Worm (Caenorhabditis elegans) whole organism, L1 larva: ENCODE results near the gene F38B6.3.

Source experiments
- C16A3.4 ChIP-seq: fragments of 150-350 bp; optimal IDR thresholded peaks from 2 replicates; lab custom pipeline; 2014; ENCODE audit warnings: missing biosample characterization, missing genetic modification characterization
- C34B4.2 ChIP-seq: sonication (generic microtip); optimal IDR thresholded peaks from 2 replicates; lab custom pipeline; 2017; ENCODE audit warnings: mild to moderate bottlenecking, missing genetic modification characterization, missing compliant biosample characterization
- F16B12.6 ChIP-seq: fragments of 150-350 bp; optimal IDR thresholded peaks from 2 replicates; lab custom pipeline; 2014; ENCODE audit warnings: missing biosample characterization, missing genetic modification characterization
- ama-1 ChIP-seq: fragments of 150-350 bp; optimal IDR thresholded peaks from 2 replicates; lab custom pipeline; 2014
- blmp-1 ChIP-seq: fragments of 150-350 bp; optimal IDR thresholded peaks from 2 replicates; lab custom pipeline; 2014; ENCODE audit warnings: missing biosample characterization, missing genetic modification characterization
- ceh-82 ChIP-seq, 3 experiments: fragments of 150-350 bp in 1 of 3; sonication (generic microtip) in 2 of 3; optimal IDR thresholded peaks; 2 replicates each; lab custom pipeline; 2014 to 2017; ENCODE audit warnings: missing biosample characterization in 3 of 3, missing genetic modification characterization in 3 of 3
- ces-1 ChIP-seq: fragments of 150-350 bp; optimal IDR thresholded peaks from 2 replicates; lab custom pipeline; 2014; ENCODE audit warnings: missing biosample characterization, missing genetic modification reagents, missing genetic modification characterization
- dpl-1 ChIP-seq, 3 experiments: fragments of 150-350 bp in 2 of 3; sonication (generic microtip) in 1 of 3; optimal IDR thresholded peaks; 2 replicates each; lab custom pipeline; 2014 to 2017; ENCODE audit warnings: missing biosample characterization in 3 of 3, missing genetic modification characterization in 3 of 3, missing genetic modification reagents in 3 of 3
- dsc-1 ChIP-seq: sonication (generic microtip); optimal IDR thresholded peaks from 2 replicates; lab custom pipeline; 2016; ENCODE audit warnings: mild to moderate bottlenecking, missing genetic modification characterization, missing compliant biosample characterization
- efl-1 ChIP-seq, 4 experiments: fragments of 150-350 bp; optimal IDR thresholded peaks in 3 of 4; peaks in 1 of 4; 1 replicate in 1 of 4; 2 replicates in 3 of 4; lab custom pipeline; 2014; ENCODE audit warnings: missing biosample characterization in 2 of 4, missing genetic modification characterization in 2 of 4, missing genetic modification reagents in 2 of 4
- egl-13 ChIP-seq: sonication (generic microtip); optimal IDR thresholded peaks from 2 replicates; lab custom pipeline; 2016; ENCODE audit warnings: missing genotype, missing genetic modification reagents, missing genetic modification characterization, missing compliant biosample characterization
- elt-3 ChIP-seq, 6 experiments: fragments of 150-350 bp in 1 of 6; sonication (generic microtip); optimal IDR thresholded peaks; 2 replicates each; lab custom pipeline; 2017 to 2018; ENCODE audit warnings: missing biosample characterization in 6 of 6, missing genetic modification characterization in 6 of 6, inconsistent platforms in 1 of 6
- fkh-10 ChIP-seq: sonication (generic microtip); optimal IDR thresholded peaks from 2 replicates; lab custom pipeline; 2017; ENCODE audit warnings: missing biosample characterization, missing genetic modification reagents, missing genetic modification characterization
- fkh-4 ChIP-seq: sonication (generic microtip); optimal IDR thresholded peaks from 2 replicates; lab custom pipeline; 2016; ENCODE audit warnings: missing compliant biosample characterization, missing genetic modification characterization, borderline replicate concordance
- fkh-8 ChIP-seq: sonication (generic microtip); optimal IDR thresholded peaks from 2 replicates; lab custom pipeline; 2016; ENCODE audit warnings: mild to moderate bottlenecking, missing genetic modification characterization, missing compliant biosample characterization
- grh-1 ChIP-seq: fragments of 200-800 bp; sonication (Bioruptor generic); IDR thresholded peaks from 2 replicates; pipeline ENCODE4 v1.3.6; 2022; ENCODE audit warnings: missing genetic modification reagents, missing genetic modification characterization, missing compliant biosample characterization
- hlh-4 ChIP-seq: sonication (generic microtip); optimal IDR thresholded peaks from 2 replicates; lab custom pipeline; 2016; ENCODE audit warnings: mild to moderate bottlenecking, missing genetic modification characterization, missing compliant biosample characterization
- irx-1 ChIP-seq: sonication (generic microtip); optimal IDR thresholded peaks from 2 replicates; lab custom pipeline; 2016; ENCODE audit warnings: missing genetic modification characterization, missing compliant biosample characterization
- isw-1 ChIP-seq: fragments of 200-800 bp; sonication (Bioruptor generic); IDR thresholded peaks from 2 replicates; pipeline ENCODE4 v1.3.6; 2022; ENCODE audit warnings: missing genetic modification characterization, missing compliant biosample characterization
- lin-14 ChIP-seq: fragments of 200-800 bp; sonication (Bioruptor generic); optimal IDR thresholded peaks from 2 replicates; lab custom pipeline; 2018; ENCODE audit warnings: mild to moderate bottlenecking, missing genetic modification characterization, moderate library complexity, missing compliant biosample characterization
- lin-35 ChIP-seq, 2 experiments: fragments of 150-350 bp; optimal IDR thresholded peaks; 2 replicates each; lab custom pipeline; 2014; ENCODE audit warnings: missing biosample characterization in 2 of 2, missing genetic modification characterization in 2 of 2, missing genetic modification reagents in 2 of 2
- lin-39 ChIP-seq: fragments of 150-350 bp; optimal IDR thresholded peaks from 2 replicates; lab custom pipeline; 2014; ENCODE audit warnings: missing biosample characterization, missing genetic modification reagents, missing genetic modification characterization
- lir-3 ChIP-seq: sonication (generic microtip); optimal IDR thresholded peaks from 2 replicates; lab custom pipeline; 2016; ENCODE audit warnings: mild to moderate bottlenecking, missing genetic modification characterization, moderate library complexity, missing compliant biosample characterization; ENCODE audit not compliant: poor library complexity
- lsy-2 ChIP-seq, 2 experiments: fragments of 150-350 bp; optimal IDR thresholded peaks; 2 replicates each; lab custom pipeline; 2014; ENCODE audit warnings: missing biosample characterization in 2 of 2, missing genetic modification characterization in 2 of 2
- mab-9 ChIP-seq: fragments of 200-800 bp; sonication (Bioruptor generic); IDR thresholded peaks from 2 replicates; pipeline ENCODE4 v1.3.6; 2022; ENCODE audit warnings: missing genetic modification reagents, missing genetic modification characterization, missing compliant biosample characterization
- mdl-1 ChIP-seq, 2 experiments: fragments of 150-350 bp; optimal IDR thresholded peaks; 2 replicates each; lab custom pipeline; 2014 to 2017; ENCODE audit warnings: missing biosample characterization in 2 of 2, missing genetic modification characterization in 2 of 2, inconsistent platforms in 1 of 2
- mef-2 ChIP-seq: fragments of 150-350 bp; optimal IDR thresholded peaks from 2 replicates; lab custom pipeline; 2014; ENCODE audit warnings: missing biosample characterization, missing genetic modification characterization
- nhr-11 ChIP-seq: fragments of 150-350 bp; optimal IDR thresholded peaks from 2 replicates; lab custom pipeline; 2014; ENCODE audit warnings: missing biosample characterization, missing genetic modification characterization
- nhr-19 ChIP-seq: fragments of 200-800 bp; sonication (Bioruptor generic); conservative IDR thresholded peaks from 2 replicates; pipeline ENCODE4 v1.3.6; 2022; ENCODE audit warnings: missing genetic modification characterization, missing compliant biosample characterization
- nhr-20 ChIP-seq: sonication (generic microtip); optimal IDR thresholded peaks from 2 replicates; lab custom pipeline; 2016; ENCODE audit warnings: mild to moderate bottlenecking, missing genetic modification characterization, missing compliant biosample characterization
- nhr-237 ChIP-seq: fragments of 150-350 bp; optimal IDR thresholded peaks from 2 replicates; lab custom pipeline; 2014; ENCODE audit warnings: missing biosample characterization, missing genetic modification characterization
- nhr-47 ChIP-seq: sonication (generic microtip); optimal IDR thresholded peaks from 2 replicates; lab custom pipeline; 2016; ENCODE audit warnings: mild to moderate bottlenecking, missing genetic modification characterization, moderate library complexity, missing compliant biosample characterization
- nhr-71 ChIP-seq: sonication (generic microtip); optimal IDR thresholded peaks from 2 replicates; lab custom pipeline; 2016; ENCODE audit warnings: mild to moderate bottlenecking, missing genetic modification characterization, moderate library complexity, missing compliant biosample characterization
- nhr-90 ChIP-seq: sonication (generic microtip); optimal IDR thresholded peaks from 2 replicates; lab custom pipeline; 2016; ENCODE audit warnings: mild to moderate bottlenecking, missing genetic modification characterization, missing compliant biosample characterization; ENCODE audit not compliant: poor library complexity
- rnt-1 ChIP-seq: sonication (generic microtip); optimal IDR thresholded peaks from 2 replicates; lab custom pipeline; 2016; ENCODE audit warnings: mild to moderate bottlenecking, missing genetic modification characterization, moderate library complexity, missing compliant biosample characterization
- skn-1 ChIP-seq: fragments of 150-350 bp; optimal IDR thresholded peaks from 2 replicates; lab custom pipeline; 2014; ENCODE audit warnings: missing biosample characterization, missing genetic modification characterization
- snu-23 ChIP-seq: sonication (generic microtip); optimal IDR thresholded peaks from 2 replicates; lab custom pipeline; 2016; ENCODE audit warnings: missing genetic modification characterization, missing compliant biosample characterization
- sup-37 ChIP-seq: fragments of 200-800 bp; sonication (Bioruptor generic); optimal IDR thresholded peaks from 2 replicates; lab custom pipeline; 2018; ENCODE audit warnings: mild to moderate bottlenecking, missing genetic modification characterization, missing compliant biosample characterization
- tlp-1 ChIP-seq: fragments of 150-350 bp; optimal IDR thresholded peaks from 2 replicates; lab custom pipeline; 2014; ENCODE audit warnings: missing biosample characterization, missing genetic modification characterization
- unc-130 ChIP-seq: fragments of 150-350 bp; optimal IDR thresholded peaks from 2 replicates; lab custom pipeline; 2017; ENCODE audit warnings: missing biosample characterization, missing genetic modification characterization, inconsistent platforms
- unc-86 ChIP-seq: sonication (generic microtip); optimal IDR thresholded peaks from 2 replicates; lab custom pipeline; 2016; ENCODE audit warnings: missing genetic modification characterization, missing compliant biosample characterization
- xbp-1 ChIP-seq: sonication (generic microtip); optimal IDR thresholded peaks from 2 replicates; lab custom pipeline; 2016; ENCODE audit warnings: missing genetic modification characterization, missing compliant biosample characterization
- zag-1 ChIP-seq: fragments of 150-350 bp; optimal IDR thresholded peaks from 2 replicates; lab custom pipeline; 2014; ENCODE audit warnings: missing biosample characterization, missing genetic modification characterization
- ztf-11 ChIP-seq, 2 experiments: sonication (generic microtip); optimal IDR thresholded peaks; 2 replicates each; lab custom pipeline; 2016 to 2017; ENCODE audit warnings: missing genetic modification characterization in 2 of 2, missing biosample characterization in 1 of 2, missing compliant biosample characterization in 1 of 2

F38B6.3 gene

DNA sequence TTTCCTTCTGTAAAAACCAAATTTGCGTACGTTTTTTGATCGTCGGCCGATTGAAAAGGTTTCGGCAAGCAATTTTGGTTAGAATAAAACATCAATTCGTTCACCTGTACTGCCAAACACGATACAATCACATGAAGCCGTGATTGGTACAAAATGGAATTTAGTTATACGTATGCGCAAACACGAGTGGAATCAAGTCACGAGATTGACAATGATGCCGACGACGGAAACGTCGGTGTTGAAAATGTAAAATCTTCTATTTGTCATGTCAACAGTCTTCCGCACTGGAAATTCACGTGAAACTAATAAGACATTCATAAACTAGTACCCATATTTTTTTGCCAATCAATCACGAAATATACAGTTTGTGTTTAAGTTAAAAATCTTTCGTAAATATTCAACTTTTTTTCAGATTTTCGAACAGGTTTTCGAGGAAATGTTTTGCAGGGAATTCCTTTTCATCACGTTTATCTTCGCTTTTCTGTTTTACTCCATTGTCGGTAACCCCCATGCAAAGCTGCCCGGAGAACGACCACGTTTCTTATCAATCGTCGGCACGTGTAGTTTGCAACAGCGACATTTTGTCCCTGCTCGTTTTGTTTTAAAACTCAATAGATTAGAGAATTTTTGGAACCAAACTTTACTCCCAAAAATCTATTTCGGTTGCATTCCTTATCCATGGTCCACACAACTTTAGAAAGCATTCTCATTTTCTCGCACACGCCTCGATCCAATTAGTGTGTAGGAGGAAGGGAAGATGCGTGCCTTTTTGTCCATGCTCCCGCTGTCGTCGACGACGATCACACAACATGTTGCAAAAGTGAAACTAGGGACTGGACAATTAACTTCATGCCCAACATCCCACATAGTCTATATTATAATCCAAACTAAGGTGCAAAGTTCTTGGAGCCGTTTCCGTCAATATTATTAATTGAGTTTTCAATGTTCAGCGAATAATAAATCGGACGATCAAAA is 45.9 kb downstream of the F38B6.3 start (continued):
- TF ChIP-seq efl-1 (optimal IDR thresholded peaks at IDR 0.05; lab: Kevin White, UChicago) (no peak), efl-1 (GFP tag; optimal IDR thresholded peaks at IDR 0.05 in 1 of 2; lab: Kevin White, UChicago) (peak in 1 of 2 experiments; percentile 2), snu-23 (GFP tag; lab: Kevin White, UChicago) (peak; percentile 75), skn-1 (tag; lab: Kevin White, UChicago) (peak; percentile 4), nhr-90 (tag; lab: Kevin White, UChicago) (peak; percentile 58)

DNA sequence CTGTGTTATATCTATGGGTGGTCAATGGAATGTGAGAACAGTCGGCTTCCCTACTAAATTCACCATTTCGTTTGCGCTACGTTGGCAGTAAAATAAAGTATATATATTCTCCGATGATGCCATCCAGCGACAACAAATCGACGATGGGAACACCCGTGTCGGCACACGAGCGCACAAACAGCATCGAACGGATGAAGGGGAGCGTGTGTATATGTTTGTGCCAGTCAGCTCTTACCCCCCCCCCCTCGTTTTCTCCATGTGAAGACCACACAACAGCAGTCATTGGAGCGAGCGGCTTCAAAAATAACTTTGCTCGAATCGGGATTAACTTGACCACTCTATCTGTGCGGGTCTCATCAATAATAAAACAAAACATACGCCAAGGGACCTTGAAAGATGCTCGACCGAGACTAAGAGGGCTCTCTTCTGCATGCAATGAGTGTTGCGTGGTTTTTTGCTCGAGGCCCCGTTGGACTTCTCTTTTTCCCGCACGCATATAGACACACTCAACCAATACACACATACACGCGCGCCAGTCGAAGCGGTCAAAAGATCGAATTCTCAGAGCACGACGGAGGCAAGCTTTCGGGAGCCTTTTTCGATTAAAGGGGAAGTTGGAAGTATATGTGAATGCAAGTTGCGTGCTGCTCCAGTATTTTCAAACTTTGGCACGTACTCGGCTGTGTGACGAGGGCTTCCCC is 47.0 kb downstream of the F38B6.3 start:
- TF ChIP-seq isw-1 (GFP tag; lab: Robert Waterston, UW): peak; percentile 7
- no peak for TF ChIP-seq ztf-11 (tag; optimal IDR thresholded peaks at IDR 0.05; lab: Kevin White, UChicago)
- no peak for TF ChIP-seq ces-1 (GFP tag; lab: Kevin White, UChicago)
- TF ChIP-seq unc-86 (tag; lab: Kevin White, UChicago): peak; percentile 70
- peak in 1 of 2 experiments; percentile 47 for TF ChIP-seq mdl-1 (tag; optimal IDR thresholded peaks at IDR 0.05; lab: Kevin White, UChicago)
- no peak for TF ChIP-seq lin-35 (GFP tag; optimal IDR thresholded peaks at IDR 0.05; lab: Kevin White, UChicago)
- no peak for TF ChIP-seq fkh-4
- no peak for TF ChIP-seq zag-1
- TF ChIP-seq egl-13 (tag; lab: Kevin White, UChicago): peak; percentile 22
- TF ChIP-seq mab-9 (GFP tag; lab: Robert Waterston, UW): 0 out of 2 replicates have a peak, but pooled peaks have one; percentile 28
- peak in 2 of 3 experiments; percentile 25 to 59 for TF ChIP-seq ceh-82 (tag; optimal IDR thresholded peaks at IDR 0.05; lab: Kevin White, UChicago)
- peak; percentile 78 for TF ChIP-seq fkh-8 (tag; lab: Kevin White, UChicago)
- TF ChIP-seq C16A3.4 (tag; lab: Kevin White, UChicago): no peak
- no peak for TF ChIP-seq nhr-71 (tag; lab: Kevin White, UChicago)
- no peak for TF ChIP-seq tlp-1
- TF ChIP-seq fkh-10 (GFP tag; lab: Kevin White, UChicago): peak; percentile 51
- TF ChIP-seq nhr-20 (tag; lab: Kevin White, UChicago): no peak
- no peak for TF ChIP-seq lin-39 (tag; lab: Kevin White, UChicago)
- TF ChIP-seq hlh-4: no peak
- TF ChIP-seq F16B12.6 (tag; lab: Kevin White, UChicago): no peak
- TF ChIP-seq skn-1 (tag; lab: Kevin White, UChicago): no peak
- TF ChIP-seq snu-23 (GFP tag; lab: Kevin White, UChicago): no peak
- TF ChIP-seq lsy-2 (tag; optimal IDR thresholded peaks at IDR 0.05; lab: Kevin White, UChicago): no peak
- TF ChIP-seq unc-130 (tag; lab: Kevin White, UChicago): no peak
- TF ChIP-seq xbp-1 (tag; lab: Kevin White, UChicago): peak; percentile 14
- TF ChIP-seq rnt-1: no peak
- peak; percentile 58 for TF ChIP-seq dsc-1 (tag; lab: Kevin White, UChicago)
- no peak for TF ChIP-seq ama-1 (lab: Kevin White, UChicago)
- TF ChIP-seq, all 84 proteins: peak for 10

ce11 chrX:6740983-6741365 is 47.5 kb downstream of the F38B6.3 start:
- TF ChIP-seq dpl-1 (GFP tag; optimal IDR thresholded peaks at IDR 0.05; lab: Kevin White, UChicago) (peak in 2 of 3 experiments; percentile 21 to 37), nhr-237 (no peak), hlh-4 (no peak), blmp-1 (tag; lab: Kevin White, UChicago) (peak; percentile 43), nhr-47 (tag; lab: Kevin White, UChicago) (peak; percentile 49), C34B4.2 (no peak), C16A3.4 (tag; lab: Kevin White, UChicago) (peak; percentile 59), irx-1 (tag; lab: Kevin White, UChicago) (peak; percentile 28), elt-3 (tag; optimal IDR thresholded peaks at IDR 0.05; lab: Kevin White, UChicago) (peak in 2 of 6 experiments; percentile 4 to 64), lir-3 (tag; lab: Kevin White, UChicago) (peak; percentile 80), mef-2 (tag; lab: Kevin White, UChicago) (peak; percentile 40), grh-1 (GFP tag; lab: Robert Waterston, UW) (peak; percentile 67), lin-14 (peak; percentile 85), nhr-11 (tag; lab: Kevin White, UChicago) (peak; percentile 72), sup-37 (GFP tag; lab: Kevin White, UChicago) (peak; percentile 58), nhr-19 (GFP tag; lab: Robert Waterston, UW) (peak; percentile 90), nhr-20 (tag; lab: Kevin White, UChicago) (peak; percentile 86), efl-1 (optimal IDR thresholded peaks at IDR 0.05; lab: Kevin White, UChicago) (peak; percentile 12 to 34), efl-1 (GFP tag; optimal IDR thresholded peaks at IDR 0.05 in 1 of 2; lab: Kevin White, UChicago) (peak in 1 of 2 experiments; percentile 20), mdl-1 (tag; optimal IDR thresholded peaks at IDR 0.05; lab: Kevin White, UChicago) (peak in 1 of 2 experiments; percentile 81)
